Fruit fly (Drosophila melanogaster): ENCODE data around the gene CG15743.
A peak's percentile ranks its signal among the peaks of the same experiment; 100 is the strongest.

CG15743 gene

dm6 chrX:13244462-13244861, 41.0 kb upstream of the CG15743 start (continued):
- TF ChIP-seq Hsf (GFP tag; optimal IDR thresholded peaks at IDR 0.05), result no peak
- TF ChIP-seq CG1603 (tag; optimal IDR thresholded peaks at IDR 0.05), result peak; percentile 49
- no peak for TF ChIP-seq vvl (GFP tag; IDR thresholded peaks at IDR 0.05)
- TF ChIP-seq Mrtf (GFP tag; IDR thresholded peaks at IDR 0.05), result no peak
- TF ChIP-seq HmgZ (tag; optimal IDR thresholded peaks at IDR 0.05), result no peak
- no peak for TF ChIP-seq kah (GFP tag; optimal IDR thresholded peaks at IDR 0.05)
- peak; percentile 47; the same call in 1 of the 3 replicates for TF ChIP-seq ci (GFP tag; IDR thresholded peaks at IDR 0.05)
- no peak for TF ChIP-seq Sin3A (optimal IDR thresholded peaks at IDR 0.05)
- TF ChIP-seq corto (GFP tag; optimal IDR thresholded peaks at IDR 0.05), result no peak
- no peak for TF ChIP-seq disco-r (GFP tag; optimal IDR thresholded peaks at IDR 0.05)
- no peak for TF ChIP-seq CG9876 (GFP tag; optimal IDR thresholded peaks at IDR 0.05)
- TF ChIP-seq CG32772 (GFP tag; IDR thresholded peaks at IDR 0.05), result peak; percentile 7; the same call in 1 of the 2 replicates
- no peak for TF ChIP-seq Bdp1 (GFP tag; optimal IDR thresholded peaks at IDR 0.05)
- no peak for TF ChIP-seq CG1024 (GFP tag; IDR thresholded peaks at IDR 0.05)
- TF ChIP-seq sisA (GFP tag; IDR thresholded peaks at IDR 0.05), result peak; percentile 54; the same call in 1 of the 2 replicates
- no peak for TF ChIP-seq lilli (GFP tag; optimal IDR thresholded peaks at IDR 0.05)
- no peak for TF ChIP-seq Lim3 (GFP tag; IDR thresholded peaks at IDR 0.05)
- no peak for TF ChIP-seq CG6683 (GFP tag; optimal IDR thresholded peaks at IDR 0.05)
- no peak for TF ChIP-seq kni (GFP tag; optimal IDR thresholded peaks at IDR 0.05)
- TF ChIP-seq CG10366 (GFP tag; IDR thresholded peaks at IDR 0.05), result peak; percentile 15; the same call in 1 of the 2 replicates
- TF ChIP-seq CG3847 (GFP tag; IDR thresholded peaks at IDR 0.05), result no peak
- TF ChIP-seq mld (GFP tag; IDR thresholded peaks at IDR 0.05; ENCODE audit: partially characterized antibody), result no peak
- no peak for TF ChIP-seq CG2129 (GFP tag; IDR thresholded peaks at IDR 0.05; ENCODE audit: partially characterized antibody)
- TF ChIP-seq CG11247 (GFP tag; IDR thresholded peaks at IDR 0.05), result no peak
- no peak for TF ChIP-seq CG7839 (tag; optimal IDR thresholded peaks at IDR 0.05)
- TF ChIP-seq CG12659 (GFP tag; optimal IDR thresholded peaks at IDR 0.05), result no peak
- TF ChIP-seq CG17385 (GFP tag; optimal IDR thresholded peaks at IDR 0.05), result no peak
- TF ChIP-seq pho (GFP tag; optimal IDR thresholded peaks at IDR 0.05), result no peak
- no peak for TF ChIP-seq E2f2 (GFP tag; IDR thresholded peaks at IDR 0.05)
- TF ChIP-seq phol (tag; optimal IDR thresholded peaks at IDR 0.05), result peak; percentile 25
- TF ChIP-seq CG8765 (GFP tag; IDR thresholded peaks at IDR 0.05), result no peak
- no peak for TF ChIP-seq CG12942 (GFP tag; optimal IDR thresholded peaks at IDR 0.05)
- no peak for TF ChIP-seq CG13894 (tag; optimal IDR thresholded peaks at IDR 0.05)
- TF ChIP-seq CG11504 (tag; optimal IDR thresholded peaks at IDR 0.05), result peak; percentile 39
- TF ChIP-seq oc (tag; optimal IDR thresholded peaks at IDR 0.05), result no peak
- TF ChIP-seq nom (GFP tag; optimal IDR thresholded peaks at IDR 0.05), result no peak
- TF ChIP-seq Xrp1 (GFP tag; IDR thresholded peaks at IDR 0.05), result no peak
- TF ChIP-seq HLH3B (GFP tag; IDR thresholded peaks at IDR 0.05), result peak; percentile 49; the same call in 1 of the 2 replicates
- TF ChIP-seq YL-1 (GFP tag; optimal IDR thresholded peaks at IDR 0.05), result no peak
- TF ChIP-seq chif (GFP tag; optimal IDR thresholded peaks at IDR 0.05), result peak in 1 of 2 experiments; percentile 4
- 0 out of 2 replicates have a peak, but pooled peaks have one; percentile 25 for TF ChIP-seq H2.0 (GFP tag; IDR thresholded peaks at IDR 0.05)
- peak; percentile 18; the same call in 1 of the 2 replicates for TF ChIP-seq CG14667 (GFP tag; IDR thresholded peaks at IDR 0.05)
- no peak for TF ChIP-seq CG3995 (GFP tag; optimal IDR thresholded peaks at IDR 0.05)
- no peak for TF ChIP-seq Sox100B (GFP tag; optimal IDR thresholded peaks at IDR 0.05)
- no peak for TF ChIP-seq cg (GFP tag; optimal IDR thresholded peaks at IDR 0.05)
- no peak for TF ChIP-seq MBD-R2 (GFP tag; IDR thresholded peaks at IDR 0.05)
- TF ChIP-seq CTCF (GFP tag; optimal IDR thresholded peaks at IDR 0.05), result no peak
- no peak for TF ChIP-seq onecut (GFP tag; IDR thresholded peaks at IDR 0.05)
- TF ChIP-seq CG9727 (GFP tag; optimal IDR thresholded peaks at IDR 0.05), result no peak
- TF ChIP-seq Jarid2 (GFP tag; optimal IDR thresholded peaks at IDR 0.05), result no peak
- no peak for TF ChIP-seq D19B (GFP tag; optimal IDR thresholded peaks at IDR 0.05)
- no peak for TF ChIP-seq Atf6 (GFP tag; IDR thresholded peaks at IDR 0.05)
- no peak for TF ChIP-seq Sry-β (GFP tag; optimal IDR thresholded peaks at IDR 0.05)

Data from whole organism, embryonic.